Worm (Caenorhabditis elegans) whole organism, L4 larva: ENCODE results near the gene Y41D4B.24.

Source experiments
- F26F4.8 ChIP-seq: fragments of 200-800 bp; sonication (Bioruptor generic); conservative IDR thresholded peaks from 2 replicates; pipeline ENCODE4 v1.3.6; 2022; ENCODE audit warnings: missing genetic modification characterization, missing compliant biosample characterization
- F44E2.7 ChIP-seq: fragments of 200-800 bp; sonication (Bioruptor generic); IDR thresholded peaks from 2 replicates; pipeline ENCODE4 v2.1.2; 2022; ENCODE audit warnings: missing genetic modification characterization, missing compliant biosample characterization
- Y48G9A.11 ChIP-seq: fragments of 200-800 bp; sonication (Bioruptor generic); IDR thresholded peaks from 2 replicates; pipeline ENCODE4 v1.3.6; 2022; ENCODE audit warnings: missing genetic modification reagents, missing genetic modification characterization, missing compliant biosample characterization
- ZK337.2 ChIP-seq: fragments of 200-800 bp; sonication (Bioruptor generic); IDR thresholded peaks from 2 replicates; pipeline ENCODE4 v1.3.6; 2022; ENCODE audit warnings: missing genetic modification reagents, missing genetic modification characterization, missing compliant biosample characterization
- ZK546.5 ChIP-seq, 2 experiments: sonication (generic microtip); optimal IDR thresholded peaks; 2 replicates each; lab custom pipeline; 2017; ENCODE audit warnings: missing biosample characterization in 2 of 2, missing genetic modification characterization in 2 of 2
- aha-1 ChIP-seq: fragments of 150-350 bp; peaks from one replicate; lab custom pipeline; 2014; ENCODE audit warnings: missing biosample characterization, missing genetic modification characterization
- arid-1 ChIP-seq: fragments of 200-800 bp; sonication (Bioruptor generic); conservative IDR thresholded peaks from 2 replicates; pipeline ENCODE4 v1.3.6; 2022; ENCODE audit warnings: missing genetic modification reagents, missing genetic modification characterization, missing compliant biosample characterization
- ceh-20 ChIP-seq: fragments of 200-800 bp; sonication (Bioruptor generic); IDR thresholded peaks from 2 replicates; pipeline ENCODE4 v1.3.6; 2022; ENCODE audit warnings: missing genetic modification reagents, missing genetic modification characterization, missing compliant biosample characterization
- ceh-28 ChIP-seq: fragments of 150-350 bp; optimal IDR thresholded peaks from 2 replicates; lab custom pipeline; 2014; ENCODE audit warnings: missing biosample characterization, missing genetic modification reagents, missing genetic modification characterization
- ceh-62 ChIP-seq: sonication (generic microtip); optimal IDR thresholded peaks from 2 replicates; lab custom pipeline; 2017; ENCODE audit warnings: missing biosample characterization, missing genetic modification characterization
- ctbp-1 ChIP-seq: fragments of 200-800 bp; sonication (Bioruptor generic); IDR thresholded peaks from 2 replicates; pipeline ENCODE4 v1.3.6; 2022; ENCODE audit warnings: missing genetic modification reagents, missing genetic modification characterization, missing compliant biosample characterization
- daf-19 ChIP-seq: fragments of 200-800 bp; sonication (Bioruptor generic); conservative IDR thresholded peaks from 2 replicates; pipeline ENCODE4 v1.3.6; 2022; ENCODE audit warnings: missing genetic modification characterization, missing compliant biosample characterization
- dpl-1 ChIP-seq: fragments of 150-350 bp; optimal IDR thresholded peaks from 2 replicates; lab custom pipeline; 2014; ENCODE audit warnings: missing biosample characterization, missing genetic modification reagents, missing genetic modification characterization
- duxl-1 ChIP-seq: sonication (generic microtip); optimal IDR thresholded peaks from 2 replicates; lab custom pipeline; 2016; ENCODE audit warnings: mild to moderate bottlenecking, missing genetic modification characterization, moderate library complexity, missing compliant biosample characterization; ENCODE audit not compliant: poor library complexity
- egl-27 ChIP-seq: sonication (generic microtip); optimal IDR thresholded peaks from 3 replicates; lab custom pipeline; 2017; ENCODE audit warnings: missing biosample characterization, missing genetic modification reagents, missing genetic modification characterization
- egl-43 ChIP-seq: fragments of 200-800 bp; sonication (Bioruptor generic); IDR thresholded peaks from 2 replicates; pipeline ENCODE4 v1.3.6; 2022; ENCODE audit warnings: missing genetic modification reagents, missing genetic modification characterization, missing compliant biosample characterization
- gei-8 ChIP-seq: fragments of 200-800 bp; sonication (Bioruptor generic); optimal IDR thresholded peaks from 2 replicates; lab custom pipeline; 2018; ENCODE audit warnings: mild to moderate bottlenecking, missing genetic modification characterization, missing compliant biosample characterization
- hif-1 ChIP-seq, 2 experiments: sonication (generic microtip); optimal IDR thresholded peaks; 2 replicates each; lab custom pipeline; 2016 to 2017; ENCODE audit warnings: missing compliant biosample characterization in 2 of 2, missing genetic modification characterization in 2 of 2, missing genetic modification reagents in 2 of 2, missing genotype in 2 of 2, mild to moderate bottlenecking in 1 of 2
- hmg-1.1 ChIP-seq: fragments of 200-800 bp; sonication (Bioruptor generic); IDR thresholded peaks from 2 replicates; pipeline ENCODE4 v1.3.6; 2022; ENCODE audit warnings: missing genetic modification reagents, missing genetic modification characterization, missing compliant biosample characterization
- lin-29 ChIP-seq: fragments of 200-800 bp; sonication (Bioruptor generic); IDR thresholded peaks from 2 replicates; pipeline ENCODE4 v1.3.6; 2022; ENCODE audit warnings: missing genetic modification reagents, missing genetic modification characterization, missing compliant biosample characterization
- lin-38 ChIP-seq: fragments of 200-800 bp; sonication (Bioruptor generic); IDR thresholded peaks from 2 replicates; pipeline ENCODE4 v1.3.6; 2022; ENCODE audit warnings: missing genetic modification reagents, missing genetic modification characterization, missing compliant biosample characterization
- lir-3 ChIP-seq: sonication (generic microtip); optimal IDR thresholded peaks from 2 replicates; lab custom pipeline; 2016; ENCODE audit warnings: mild to moderate bottlenecking, missing genetic modification characterization, missing compliant biosample characterization
- madf-5 ChIP-seq, 2 experiments: fragments of 200-800 bp; sonication (Bioruptor generic); IDR thresholded peaks; 2 replicates each; pipeline ENCODE4 v1.3.6; 2022; ENCODE audit warnings: missing compliant biosample characterization in 2 of 2, missing genetic modification characterization in 2 of 2
- mdl-1 ChIP-seq, 2 experiments: fragments of 150-350 bp in 1 of 2; sonication (generic microtip) in 1 of 2; optimal IDR thresholded peaks; 2 replicates each; lab custom pipeline; 2014 to 2017; ENCODE audit warnings: missing biosample characterization in 2 of 2, missing genetic modification characterization in 2 of 2
- mxl-2 ChIP-seq: fragments of 200-800 bp; sonication (Bioruptor generic); conservative IDR thresholded peaks from 2 replicates; pipeline ENCODE4 v1.3.6; 2022; ENCODE audit warnings: missing genetic modification reagents, missing genetic modification characterization, missing compliant biosample characterization
- nhr-10 ChIP-seq: fragments of 150-350 bp; optimal IDR thresholded peaks from 2 replicates; lab custom pipeline; 2014; ENCODE audit warnings: missing biosample characterization, missing genetic modification characterization
- nhr-11 ChIP-seq: fragments of 150-350 bp; optimal IDR thresholded peaks from 2 replicates; lab custom pipeline; 2014; ENCODE audit warnings: missing biosample characterization, missing genetic modification characterization
- nhr-41 ChIP-seq: fragments of 200-800 bp; sonication (Bioruptor generic); IDR thresholded peaks from 2 replicates; pipeline ENCODE4 v1.3.6; 2022; ENCODE audit warnings: missing genetic modification reagents, missing genetic modification characterization, missing compliant biosample characterization
- nhr-48 ChIP-seq: sonication (generic microtip); optimal IDR thresholded peaks from 2 replicates; lab custom pipeline; 2016; ENCODE audit warnings: mild to moderate bottlenecking, missing genetic modification characterization, missing compliant biosample characterization
- pqm-1 ChIP-seq: sonication (generic microtip); optimal IDR thresholded peaks from 2 replicates; lab custom pipeline; 2017; ENCODE audit warnings: missing biosample characterization, missing genetic modification characterization
- rbr-2 ChIP-seq: sonication (generic microtip); optimal IDR thresholded peaks from 2 replicates; lab custom pipeline; 2016; ENCODE audit warnings: missing genotype, missing genetic modification characterization, missing compliant biosample characterization
- saeg-2 ChIP-seq: fragments of 200-800 bp; sonication (Bioruptor generic); IDR thresholded peaks from 2 replicates; pipeline ENCODE4 v1.3.6; 2022; ENCODE audit warnings: missing genetic modification reagents, missing genetic modification characterization, missing compliant biosample characterization
- sdz-12 ChIP-seq: fragments of 200-800 bp; sonication (Bioruptor generic); optimal IDR thresholded peaks from 2 replicates; lab custom pipeline; 2018; ENCODE audit warnings: mild to moderate bottlenecking, missing genetic modification characterization, missing compliant biosample characterization
- set-16 ChIP-seq: fragments of 200-800 bp; sonication (Bioruptor generic); IDR thresholded peaks from 2 replicates; pipeline ENCODE4 v1.3.6; 2022; ENCODE audit warnings: missing genetic modification reagents, missing genetic modification characterization, missing compliant biosample characterization
- snpc-1.2 ChIP-seq: fragments of 200-800 bp; sonication (Bioruptor generic); IDR thresholded peaks from 2 replicates; pipeline ENCODE4 v1.3.6; 2022; ENCODE audit warnings: missing genetic modification reagents, missing genetic modification characterization, missing compliant biosample characterization
- unc-130 ChIP-seq: sonication (generic microtip); optimal IDR thresholded peaks from 2 replicates; lab custom pipeline; 2016; ENCODE audit warnings: missing genetic modification reagents, missing genetic modification characterization, missing compliant biosample characterization
- unc-62 ChIP-seq, 3 experiments: fragments of 150-350 bp in 1 of 3; sonication (generic microtip); optimal IDR thresholded peaks in 2 of 3; peaks in 1 of 3; 1 replicate in 1 of 3; 2 replicates in 2 of 3; lab custom pipeline; 2014 to 2017; ENCODE audit warnings: missing biosample characterization in 3 of 3, missing genetic modification characterization in 3 of 3, missing genetic modification reagents in 3 of 3, missing genotype in 1 of 3
- vab-7 ChIP-seq: fragments of 200-800 bp; sonication (Bioruptor generic); IDR thresholded peaks from 2 replicates; pipeline ENCODE4 v1.3.6; 2022; ENCODE audit warnings: missing genetic modification reagents, missing genetic modification characterization, missing compliant biosample characterization
- zfp-3 ChIP-seq: fragments of 200-800 bp; sonication (Bioruptor generic); conservative IDR thresholded peaks from 2 replicates; pipeline ENCODE4 v1.3.6; 2022; ENCODE audit warnings: missing genetic modification reagents, missing genetic modification characterization, missing compliant biosample characterization
- zip-11 ChIP-seq: fragments of 200-800 bp; sonication (Bioruptor generic); IDR thresholded peaks from 2 replicates; pipeline ENCODE4 v1.3.6; 2022; ENCODE audit warnings: missing genetic modification characterization, missing compliant biosample characterization

The Y41D4B.24 gene

DNA sequence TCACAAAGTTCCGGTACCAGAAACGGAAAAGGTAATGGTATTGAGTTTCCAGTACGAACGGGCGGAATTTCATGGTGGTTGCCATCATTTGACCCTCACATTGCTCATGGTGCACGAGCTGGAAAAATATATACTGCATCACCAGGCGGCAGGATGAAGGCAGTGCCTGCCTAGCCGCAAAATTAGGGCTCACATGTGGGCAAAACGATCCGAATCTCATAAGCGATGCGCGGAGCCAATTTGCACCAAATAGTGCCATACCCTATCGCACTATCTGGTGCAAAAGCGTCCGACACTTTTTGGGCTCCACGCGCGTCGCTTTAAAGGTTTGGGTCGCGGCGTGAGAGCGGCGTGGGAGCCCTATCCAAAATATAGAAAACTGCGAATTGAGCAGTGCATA lies 2.7 kb downstream of the Y41D4B.24 start:
- TF ChIP-seq dpl-1 (GFP tag; lab: Kevin White, UChicago) = no peak
- TF ChIP-seq snpc-1.2 = 0 out of 2 replicates have a peak, but pooled peaks have one; percentile 14
- TF ChIP-seq mxl-2 (GFP tag; lab: Robert Waterston, UW) = no peak
- TF ChIP-seq daf-19 = no peak
- no peak for TF ChIP-seq nhr-10
- no peak for TF ChIP-seq pqm-1 (tag; lab: Kevin White, UChicago)
- TF ChIP-seq saeg-2 (GFP tag; lab: Robert Waterston, UW) = no peak
- TF ChIP-seq ctbp-1 = no peak
- TF ChIP-seq nhr-48 (tag; lab: Kevin White, UChicago) = no peak
- TF ChIP-seq hmg-1.1 (GFP tag; lab: Robert Waterston, UW) = no peak
- 0 out of 4 replicates have a peak, but pooled peaks of 1 of the 2 experiments have one; percentile 60 for TF ChIP-seq madf-5 (GFP tag; IDR thresholded peaks at IDR 0.05; lab: Robert Waterston, UW)
- no peak for TF ChIP-seq egl-43 (GFP tag; lab: Robert Waterston, UW)
- TF ChIP-seq Y48G9A.11 = peak; percentile 51; the same call in 1 of the 2 replicates
- no peak for TF ChIP-seq ceh-62
- TF ChIP-seq arid-1 = no peak
- peak; percentile 7; the same call in 1 of the 2 replicates for TF ChIP-seq set-16 (GFP tag; lab: Robert Waterston, UW)
- no peak for TF ChIP-seq F26F4.8 (GFP tag; lab: Robert Waterston, UW)

DNA sequence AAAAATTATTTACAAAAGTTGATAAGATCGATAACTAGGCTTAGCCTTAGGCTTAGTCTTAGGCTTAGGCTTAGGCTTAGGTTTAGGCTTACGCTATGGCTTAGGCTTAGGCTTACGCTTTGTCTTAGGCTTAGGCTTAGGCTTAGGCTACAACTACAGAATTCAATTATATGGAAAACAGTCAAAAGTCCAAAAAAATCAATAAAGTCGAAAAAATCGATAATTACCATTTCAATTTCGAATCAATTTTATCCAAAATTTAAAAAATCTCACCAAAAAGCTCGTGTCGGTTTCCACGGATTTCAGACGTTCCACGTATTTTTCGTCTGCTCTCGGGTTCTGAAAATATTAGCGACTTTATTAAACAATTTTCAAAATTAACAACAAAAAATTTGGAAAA lies 5.0 kb downstream of the Y41D4B.24 start:
- TF ChIP-seq sdz-12 (GFP tag; lab: Kevin White, UChicago) (no peak), ceh-28 (tag; lab: Kevin White, UChicago) (peak; percentile 75)

DNA sequence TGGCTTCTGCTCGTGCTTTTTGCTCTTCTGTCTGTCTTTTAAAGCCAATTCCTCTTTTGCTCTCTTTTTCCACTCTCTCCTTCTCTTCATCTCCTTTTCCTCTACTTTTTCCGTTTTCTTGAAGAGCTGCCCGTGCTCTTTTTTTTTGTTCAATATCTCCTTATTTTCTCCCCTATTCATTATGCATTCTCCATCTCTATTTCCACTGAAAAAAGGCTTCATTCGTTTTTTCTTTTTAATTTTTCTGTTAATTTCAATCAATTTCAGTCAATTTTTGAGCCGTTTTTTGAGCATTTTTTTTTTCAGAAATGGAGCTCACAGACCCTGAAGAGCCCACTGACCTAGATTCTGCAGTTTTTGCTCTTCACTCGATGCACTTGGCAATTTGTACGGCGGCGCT lies 9.6 kb downstream of the Y41D4B.24 start, which contains the start of gene Y41D4B.1:
Gene Y41D4B.1 (plus strand): TSS at position 301 of the 400 bp plus-strand sequence.
- TF ChIP-seq hif-1 (tag; optimal IDR thresholded peaks at IDR 0.05; lab: Kevin White, UChicago) (no peak), duxl-1 (tag; lab: Kevin White, UChicago) (no peak), lin-29 (GFP tag; lab: Robert Waterston, UW) (no peak), ZK337.2 (no peak), mdl-1 (tag; optimal IDR thresholded peaks at IDR 0.05; lab: Kevin White, UChicago) (no peak), zip-11 (GFP tag; lab: Robert Waterston, UW) (no peak), vab-7 (GFP tag; lab: Robert Waterston, UW) (no peak), gei-8 (no peak), snpc-1.2 (no peak), nhr-11 (tag; lab: Kevin White, UChicago) (no peak), lir-3 (tag; lab: Kevin White, UChicago) (no peak), saeg-2 (GFP tag; lab: Robert Waterston, UW) (no peak), ZK546.5 (tag; optimal IDR thresholded peaks at IDR 0.05; lab: Kevin White, UChicago) (no peak), zfp-3 (GFP tag; lab: Robert Waterston, UW) (no peak), ceh-20 (GFP tag; lab: Robert Waterston, UW) (no peak), rbr-2 (no peak), ceh-28 (tag; lab: Kevin White, UChicago) (no peak)

DNA sequence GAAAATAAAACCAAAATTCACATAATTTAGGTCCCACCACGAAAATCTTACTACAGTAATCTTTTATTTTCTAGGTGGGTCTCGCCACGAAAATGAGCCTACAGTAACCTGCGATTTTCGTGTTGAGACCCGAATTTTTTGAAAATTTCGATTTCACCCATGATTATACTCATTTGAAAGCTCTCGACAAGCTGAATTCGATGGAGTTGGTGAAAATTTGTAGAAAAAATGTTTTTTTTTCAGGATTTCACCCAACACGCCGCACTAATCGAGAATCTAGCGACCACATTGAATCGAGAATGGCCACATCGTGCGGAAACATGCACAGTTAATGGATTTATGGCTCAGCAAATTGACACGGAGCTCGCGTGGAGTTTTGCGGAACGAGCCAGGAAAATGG lies 19.1 kb downstream of the Y41D4B.24 start:
- peak in 1 of 2 experiments; percentile 65 for TF ChIP-seq unc-62 (GFP tag; optimal IDR thresholded peaks at IDR 0.05 in 1 of 2; lab: Kevin White, UChicago)
- no peak for TF ChIP-seq unc-62 (tag; optimal IDR thresholded peaks at IDR 0.05; lab: Kevin White, UChicago)
- no peak for TF ChIP-seq egl-27 (tag; lab: Kevin White, UChicago)
- TF ChIP-seq F26F4.8 (GFP tag; lab: Robert Waterston, UW) = no peak
- TF ChIP-seq aha-1 (tag; lab: Kevin White, UChicago) = peak; percentile 65
- no peak for TF ChIP-seq lin-38 (GFP tag; lab: Robert Waterston, UW)
- no peak for TF ChIP-seq nhr-41
- TF ChIP-seq unc-130 (GFP tag; lab: Kevin White, UChicago) = no peak
- no peak for TF ChIP-seq F44E2.7 (GFP tag; lab: Robert Waterston, UW)
- TF ChIP-seq, all 104 proteins: peak for 2
